Fruit fly (Drosophila melanogaster): Measurements from ENCODE around the gene Hk.

Hk gene

DNA sequence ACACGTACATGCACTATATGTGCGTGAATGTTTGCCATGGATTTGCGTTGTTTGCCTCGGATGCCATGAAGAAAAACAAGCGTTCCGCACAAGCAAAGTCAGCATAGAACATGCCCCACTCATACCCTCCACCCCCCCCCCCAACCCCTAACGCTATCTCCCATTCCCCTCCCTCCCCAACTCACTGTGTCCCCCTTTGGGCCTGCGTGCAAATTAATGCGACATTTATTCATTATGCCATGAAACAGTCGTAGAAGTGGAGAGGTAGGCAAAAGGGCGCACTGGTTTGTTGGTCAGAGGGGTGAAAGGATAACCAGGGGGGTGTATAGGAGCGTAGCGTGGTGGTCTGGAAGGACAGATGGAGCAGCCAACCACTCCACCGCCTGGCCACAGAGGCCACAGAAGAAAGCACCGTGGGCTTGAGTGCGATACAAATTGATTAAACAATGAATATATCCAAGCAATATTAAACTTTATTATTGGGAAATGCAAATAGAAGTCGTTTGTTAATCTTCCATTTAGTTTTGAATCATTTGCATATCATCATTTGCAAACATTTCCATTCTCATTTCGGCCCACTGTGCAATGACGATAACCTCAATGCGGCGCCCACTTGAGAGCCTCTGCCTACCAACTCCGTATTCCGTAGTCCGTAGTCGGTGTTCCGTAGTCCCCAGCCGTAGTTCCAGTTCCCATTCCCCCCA lies 78.8 kb downstream of the Hk start (continued):
- no peak for TF ChIP-seq Sox100B (GFP tag; optimal IDR thresholded peaks at IDR 0.05)
- no peak for TF ChIP-seq CG12104 (GFP tag; optimal IDR thresholded peaks at IDR 0.05)
- peak; percentile 42 for TF ChIP-seq Dip3 (GFP tag; optimal IDR thresholded peaks at IDR 0.05)
- TF ChIP-seq Neu2 (GFP tag; optimal IDR thresholded peaks at IDR 0.05; ENCODE audit: borderline replicate concordance) = no peak
- TF ChIP-seq onecut (GFP tag; IDR thresholded peaks at IDR 0.05) = peak; percentile 29; the same call in 1 of the 2 replicates
- TF ChIP-seq Bgb (GFP tag; IDR thresholded peaks at IDR 0.05; ENCODE audit: partially characterized antibody) = no peak
- TF ChIP-seq Ets97D (GFP tag; optimal IDR thresholded peaks at IDR 0.05) = no peak
- TF ChIP-seq ERR (GFP tag; optimal IDR thresholded peaks at IDR 0.05) = peak; percentile 20
- TF ChIP-seq twi (tag; optimal IDR thresholded peaks at IDR 0.05) = no peak
- no peak for TF ChIP-seq Elba2 (GFP tag; optimal IDR thresholded peaks at IDR 0.05)
- peak; percentile 30 for TF ChIP-seq CG13296 (GFP tag; optimal IDR thresholded peaks at IDR 0.05)
- TF ChIP-seq CG11723 (GFP tag; optimal IDR thresholded peaks at IDR 0.05) = no peak
- TF ChIP-seq CG4404 (GFP tag; IDR thresholded peaks at IDR 0.05) = peak; percentile 51
- TF ChIP-seq Fer2 (tag; optimal IDR thresholded peaks at IDR 0.05) = no peak
- TF ChIP-seq CG17359 (tag; optimal IDR thresholded peaks at IDR 0.05) = no peak
- TF ChIP-seq CG3838 (GFP tag; optimal IDR thresholded peaks at IDR 0.05) = no peak
- TF ChIP-seq peb (GFP tag; IDR thresholded peaks at IDR 0.05) = no peak
- no peak for TF ChIP-seq slp2 (GFP tag; optimal IDR thresholded peaks at IDR 0.05)
- TF ChIP-seq CG14860 (GFP tag; IDR thresholded peaks at IDR 0.05; ENCODE audit: partially characterized antibody) = no peak
- TF ChIP-seq croc (GFP tag; conservative IDR thresholded peaks at IDR 0.05) = 0 out of 3 replicates have a peak, but pooled peaks have one; percentile 24
- peak; percentile 54 for TF ChIP-seq CG6689 (GFP tag; IDR thresholded peaks at IDR 0.05)
- no peak for TF ChIP-seq stwl (tag; optimal IDR thresholded peaks at IDR 0.05)
- TF ChIP-seq esg (GFP tag; conservative IDR thresholded peaks at IDR 0.05) = peak; percentile 65
- TF ChIP-seq Rfx (GFP tag; IDR thresholded peaks at IDR 0.05) = peak; percentile 81
- no peak for TF ChIP-seq cg (GFP tag; optimal IDR thresholded peaks at IDR 0.05)
- no peak for TF ChIP-seq CG1024 (GFP tag; IDR thresholded peaks at IDR 0.05)
- peak; percentile 44 for TF ChIP-seq pho (GFP tag; optimal IDR thresholded peaks at IDR 0.05)
- no peak for TF ChIP-seq CG1602 (GFP tag; optimal IDR thresholded peaks at IDR 0.05)
- peak; percentile 67; the same call in 2 of the 3 replicates for TF ChIP-seq tgo (GFP tag; IDR thresholded peaks at IDR 0.05)
- TF ChIP-seq mam (GFP tag; optimal IDR thresholded peaks at IDR 0.05) = peak; percentile 46
- TF ChIP-seq sob (GFP tag; IDR thresholded peaks at IDR 0.05) = peak; percentile 65
- 0 out of 2 replicates have a peak, but pooled peaks have one; percentile 30 for TF ChIP-seq Awh (GFP tag; IDR thresholded peaks at IDR 0.05)
- peak; percentile 60; the same call in 2 of the 3 replicates for TF ChIP-seq CG11695 (GFP tag; IDR thresholded peaks at IDR 0.05)
- no peak for TF ChIP-seq CG2875 (GFP tag; optimal IDR thresholded peaks at IDR 0.05)
- peak; percentile 42; the same call in 1 of the 3 replicates for TF ChIP-seq CG11093 (GFP tag; IDR thresholded peaks at IDR 0.05)
- peak; percentile 48 for TF ChIP-seq ind (GFP tag; optimal IDR thresholded peaks at IDR 0.05)
- TF ChIP-seq CG3163 (GFP tag; optimal IDR thresholded peaks at IDR 0.05) = no peak
- no peak for TF ChIP-seq CG8944 (GFP tag; optimal IDR thresholded peaks at IDR 0.05)
- no peak for TF ChIP-seq CG10462 (GFP tag; optimal IDR thresholded peaks at IDR 0.05)
- TF ChIP-seq cato (GFP tag; optimal IDR thresholded peaks at IDR 0.05; ENCODE audit: borderline replicate concordance) = no peak
- TF ChIP-seq zfh1 (GFP tag; IDR thresholded peaks at IDR 0.05) = peak; percentile 49; the same call in 2 of the 3 replicates
- peak; percentile 49 for TF ChIP-seq CG11504 (tag; optimal IDR thresholded peaks at IDR 0.05)
- peak; percentile 1 for TF ChIP-seq CG18262 (tag; optimal IDR thresholded peaks at IDR 0.05)
- TF ChIP-seq CG6813 (GFP tag; optimal IDR thresholded peaks at IDR 0.05) = peak; percentile 17
- no peak for TF ChIP-seq ab (GFP tag; optimal IDR thresholded peaks at IDR 0.05)
- TF ChIP-seq Nf-YA (GFP tag; IDR thresholded peaks at IDR 0.05) = no peak
- no peak for TF ChIP-seq sens-2 (GFP tag; IDR thresholded peaks at IDR 0.05)
- TF ChIP-seq Sry-β (GFP tag; optimal IDR thresholded peaks at IDR 0.05) = no peak
- TF ChIP-seq az2 (GFP tag; optimal IDR thresholded peaks at IDR 0.05) = no peak
- no peak for TF ChIP-seq kni (GFP tag; optimal IDR thresholded peaks at IDR 0.05)

Measured in whole organism, embryonic.